Worm (Caenorhabditis elegans): Measurements from ENCODE around the gene srd-64.

ce11 chrIII:1664761-1665266, 30.1 kb downstream of the srd-64 start, which contains the start of gene Y22D7AL.16:
- TF ChIP-seq jun-1 (tag; optimal IDR thresholded peaks at IDR 0.05) (no peak), lin-35 (GFP tag; optimal IDR thresholded peaks at IDR 0.05) (no peak), lsy-2 (tag; optimal IDR thresholded peaks at IDR 0.05) (no peak), nhr-19 (GFP tag; conservative IDR thresholded peaks at IDR 0.05) (no peak), nhr-12 (tag; optimal IDR thresholded peaks at IDR 0.05) (no peak)

Data from whole organism, L1 larva.